Worm (Caenorhabditis elegans) whole organism, L4 larva: ENCODE data around the gene C01G10.7.

Experiments
- D1046.2 ChIP-seq: fragments of 200-800 bp; sonication (Bioruptor generic); IDR thresholded peaks from 2 replicates; pipeline ENCODE4 v1.3.6; 2022; ENCODE audit warnings: missing genetic modification characterization, missing compliant biosample characterization
- F37D6.2 ChIP-seq: sonication (generic microtip); optimal IDR thresholded peaks from 2 replicates; lab custom pipeline; 2016; ENCODE audit warnings: mild to moderate bottlenecking, missing genetic modification characterization, missing compliant biosample characterization
- T20F7.1 ChIP-seq: fragments of 200-800 bp; sonication (Bioruptor generic); optimal IDR thresholded peaks from 2 replicates; lab custom pipeline; 2018; ENCODE audit warnings: mild to moderate bottlenecking, missing genetic modification characterization, missing compliant biosample characterization
- Y5F2A.4 ChIP-seq: fragments of 200-800 bp; sonication (Bioruptor generic); optimal IDR thresholded peaks from 2 replicates; lab custom pipeline; 2018; ENCODE audit warnings: mild to moderate bottlenecking, missing genetic modification characterization, missing compliant biosample characterization
- aly-2 ChIP-seq: sonication (generic microtip); optimal IDR thresholded peaks from 2 replicates; lab custom pipeline; 2018; ENCODE audit warnings: missing biosample characterization, missing genetic modification characterization
- ceh-62 ChIP-seq: sonication (generic microtip); optimal IDR thresholded peaks from 2 replicates; lab custom pipeline; 2017; ENCODE audit warnings: missing biosample characterization, missing genetic modification characterization
- ceh-82 ChIP-seq: sonication (generic microtip); optimal IDR thresholded peaks from 2 replicates; lab custom pipeline; 2017; ENCODE audit warnings: missing biosample characterization, missing genetic modification characterization
- cey-2 ChIP-seq: sonication (generic microtip); optimal IDR thresholded peaks from 3 replicates; lab custom pipeline; 2017; ENCODE audit warnings: missing genetic modification characterization, mild to moderate bottlenecking, missing compliant biosample characterization, antibody characterized with exemption, borderline replicate concordance; ENCODE audit not compliant: insufficient read depth
- daf-12 ChIP-seq: fragments of 150-350 bp; optimal IDR thresholded peaks from 2 replicates; lab custom pipeline; 2014; ENCODE audit warnings: missing biosample characterization, missing genetic modification reagents, missing genetic modification characterization
- daf-16 ChIP-seq, 3 experiments: sonication (generic microtip); optimal IDR thresholded peaks; 2 replicates each; lab custom pipeline; 2016 to 2017; ENCODE audit warnings: missing genetic modification characterization in 3 of 3, missing genetic modification reagents in 3 of 3, mild to moderate bottlenecking in 2 of 3, missing compliant biosample characterization in 2 of 3, missing biosample characterization in 1 of 3, moderate library complexity in 1 of 3
- dmd-6 ChIP-seq: fragments of 200-800 bp; sonication (Bioruptor generic); IDR thresholded peaks from 2 replicates; pipeline ENCODE4 v1.3.6; 2022; ENCODE audit warnings: missing genetic modification reagents, missing genetic modification characterization, missing compliant biosample characterization
- fkh-10 ChIP-seq: fragments of 150-350 bp; optimal IDR thresholded peaks from 2 replicates; lab custom pipeline; 2014; ENCODE audit warnings: missing biosample characterization, missing genetic modification reagents, missing genetic modification characterization
- hif-1 ChIP-seq, 2 experiments: sonication (generic microtip); optimal IDR thresholded peaks; 2 replicates each; lab custom pipeline; 2016 to 2017; ENCODE audit warnings: missing compliant biosample characterization in 2 of 2, missing genetic modification characterization in 2 of 2, missing genetic modification reagents in 2 of 2, missing genotype in 2 of 2, mild to moderate bottlenecking in 1 of 2
- jun-1 ChIP-seq: fragments of 150-350 bp; optimal IDR thresholded peaks from 2 replicates; lab custom pipeline; 2014; ENCODE audit warnings: missing biosample characterization, missing genetic modification reagents, missing genetic modification characterization
- lin-29 ChIP-seq: fragments of 200-800 bp; sonication (Bioruptor generic); IDR thresholded peaks from 2 replicates; pipeline ENCODE4 v1.3.6; 2022; ENCODE audit warnings: missing genetic modification reagents, missing genetic modification characterization, missing compliant biosample characterization
- madf-5 ChIP-seq, 2 experiments: fragments of 200-800 bp; sonication (Bioruptor generic); IDR thresholded peaks; 2 replicates each; pipeline ENCODE4 v1.3.6; 2022; ENCODE audit warnings: missing compliant biosample characterization in 2 of 2, missing genetic modification characterization in 2 of 2
- madf-9 ChIP-seq: fragments of 200-800 bp; sonication (Bioruptor generic); conservative IDR thresholded peaks from 2 replicates; pipeline ENCODE4 v1.3.6; 2022; ENCODE audit warnings: missing genetic modification reagents, missing genetic modification characterization, missing compliant biosample characterization
- nhr-102 ChIP-seq: sonication (generic microtip); optimal IDR thresholded peaks from 2 replicates; lab custom pipeline; 2016; ENCODE audit warnings: mild to moderate bottlenecking, missing genetic modification characterization, moderate library complexity, missing compliant biosample characterization
- nhr-11 ChIP-seq: fragments of 150-350 bp; optimal IDR thresholded peaks from 2 replicates; lab custom pipeline; 2014; ENCODE audit warnings: missing biosample characterization, missing genetic modification characterization
- nhr-25 ChIP-seq: sonication (generic microtip); optimal IDR thresholded peaks from 2 replicates; lab custom pipeline; 2017; ENCODE audit warnings: missing genetic modification characterization, mild to moderate bottlenecking, missing compliant biosample characterization, antibody characterized with exemption, moderate library complexity, borderline replicate concordance; ENCODE audit not compliant: insufficient read depth
- nhr-28 ChIP-seq: fragments of 150-350 bp; optimal IDR thresholded peaks from 2 replicates; lab custom pipeline; 2014; ENCODE audit warnings: missing biosample characterization, missing genetic modification characterization
- nhr-41 ChIP-seq: fragments of 200-800 bp; sonication (Bioruptor generic); IDR thresholded peaks from 2 replicates; pipeline ENCODE4 v1.3.6; 2022; ENCODE audit warnings: missing genetic modification reagents, missing genetic modification characterization, missing compliant biosample characterization
- nhr-42 ChIP-seq: fragments of 200-800 bp; sonication (Bioruptor generic); IDR thresholded peaks from 2 replicates; pipeline ENCODE4 v1.3.6; 2022; ENCODE audit warnings: missing genetic modification characterization, missing compliant biosample characterization
- nhr-48 ChIP-seq: sonication (generic microtip); optimal IDR thresholded peaks from 2 replicates; lab custom pipeline; 2016; ENCODE audit warnings: mild to moderate bottlenecking, missing genetic modification characterization, missing compliant biosample characterization
- nhr-6 ChIP-seq: fragments of 150-350 bp; optimal IDR thresholded peaks from 2 replicates; lab custom pipeline; 2014; ENCODE audit warnings: missing biosample characterization, missing genetic modification characterization
- pha-4 ChIP-seq, 2 experiments: fragments of 150-350 bp in 1 of 2; fragments of 200-800 bp in 1 of 2; sonication (Bioruptor generic) in 1 of 2; IDR thresholded peaks in 1 of 2; optimal IDR thresholded peaks in 1 of 2; 2 replicates each; pipeline versions ENCODE4 v1.3.6 to Lab custom; 2014 to 2022; ENCODE audit warnings: missing genetic modification characterization in 2 of 2, missing genetic modification reagents in 2 of 2, missing biosample characterization in 1 of 2, missing compliant biosample characterization in 1 of 2
- php-3 ChIP-seq: fragments of 200-800 bp; sonication (Bioruptor generic); IDR thresholded peaks from 2 replicates; pipeline ENCODE4 v1.3.6; 2022; ENCODE audit warnings: missing genetic modification reagents, missing genetic modification characterization, missing compliant biosample characterization
- pqm-1 ChIP-seq: sonication (generic microtip); optimal IDR thresholded peaks from 2 replicates; lab custom pipeline; 2017; ENCODE audit warnings: missing biosample characterization, missing genetic modification characterization
- spr-3 ChIP-seq: fragments of 200-800 bp; sonication (Bioruptor generic); optimal IDR thresholded peaks from 2 replicates; lab custom pipeline; 2018; ENCODE audit warnings: mild to moderate bottlenecking, missing genetic modification characterization, missing compliant biosample characterization
- tag-97 ChIP-seq: fragments of 200-800 bp; sonication (Bioruptor generic); IDR thresholded peaks from 2 replicates; pipeline ENCODE4 v1.3.6; 2022; ENCODE audit warnings: missing genetic modification characterization, missing compliant biosample characterization

Gene C01G10.7

DNA sequence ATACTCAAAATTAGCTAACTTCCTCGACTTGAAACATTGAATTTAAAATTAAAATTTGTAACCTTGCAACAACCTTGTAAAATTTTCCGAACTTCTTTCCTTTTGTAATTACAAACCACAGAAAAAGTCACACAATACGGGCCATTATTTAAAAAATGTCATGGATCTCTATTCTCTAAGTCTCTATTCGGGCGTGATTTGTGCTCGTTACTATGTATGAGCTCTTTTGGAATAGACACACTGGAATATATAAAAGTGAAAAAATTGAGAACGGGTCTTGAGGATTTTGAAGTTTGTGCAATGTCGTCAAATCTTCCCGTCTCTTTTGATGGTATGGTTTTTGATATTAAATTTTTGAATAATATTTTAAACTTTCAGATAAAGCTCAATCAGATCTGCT lies 42.4 kb downstream of the C01G10.7 start, which contains the start of gene srr-7:
srr-7 (plus strand) TSS at position 301 of the 400 bp plus-strand sequence.
- TF ChIP-seq pqm-1 (tag; lab: Kevin White, UChicago) (no peak), ceh-82 (tag; lab: Kevin White, UChicago) (no peak), aly-2 (tag; lab: Kevin White, UChicago) (no peak), D1046.2 (GFP tag; lab: Robert Waterston, UW) (no peak)

DNA sequence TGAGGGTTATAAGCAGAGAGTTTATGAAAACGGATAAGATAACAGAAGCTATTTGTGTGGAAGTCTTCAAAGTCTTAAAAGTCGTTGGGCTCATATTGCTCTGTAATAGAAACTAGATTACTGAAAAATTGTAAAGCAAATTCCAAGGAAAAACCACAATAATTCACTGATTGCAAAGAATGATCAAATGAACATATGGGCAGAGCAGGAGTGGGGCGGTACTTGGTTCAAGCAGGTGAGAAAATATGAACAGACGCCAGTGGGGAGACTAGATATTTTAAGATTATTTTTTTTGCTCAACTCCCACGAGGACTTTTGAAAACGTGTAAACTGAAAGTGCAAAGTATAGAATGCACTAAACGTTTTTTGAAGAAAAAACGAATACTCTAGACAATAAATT lies 46.9 kb downstream of the C01G10.7 start, which contains the start of gene str-171:
str-171 (minus strand) TSS at position 101 of the 400 bp plus-strand sequence.
- TF ChIP-seq F37D6.2 (tag; lab: Kevin White, UChicago) (no peak), daf-12 (tag; lab: Kevin White, UChicago) (no peak), hif-1 (tag; optimal IDR thresholded peaks at IDR 0.05; lab: Kevin White, UChicago) (no peak), daf-16 (GFP tag; optimal IDR thresholded peaks at IDR 0.05; lab: Kevin White, UChicago) (no peak), daf-16 (tag; optimal IDR thresholded peaks at IDR 0.05; lab: Kevin White, UChicago) (no peak), fkh-10 (GFP tag; lab: Kevin White, UChicago) (no peak), jun-1 (tag; lab: Kevin White, UChicago) (no peak), T20F7.1 (GFP tag; lab: Kevin White, UChicago) (no peak), tag-97 (GFP tag; lab: Robert Waterston, UW) (no peak), nhr-42 (GFP tag; lab: Robert Waterston, UW) (no peak), nhr-25 (tag; lab: Kevin White, UChicago) (no peak), php-3 (GFP tag; lab: Robert Waterston, UW) (no peak), nhr-11 (no peak), nhr-48 (no peak), lin-29 (GFP tag; lab: Robert Waterston, UW) (no peak), cey-2 (no peak), aly-2 (tag; lab: Kevin White, UChicago) (no peak), nhr-102 (no peak), madf-5 (GFP tag; IDR thresholded peaks at IDR 0.05; lab: Robert Waterston, UW) (no peak), ceh-62 (no peak)

DNA sequence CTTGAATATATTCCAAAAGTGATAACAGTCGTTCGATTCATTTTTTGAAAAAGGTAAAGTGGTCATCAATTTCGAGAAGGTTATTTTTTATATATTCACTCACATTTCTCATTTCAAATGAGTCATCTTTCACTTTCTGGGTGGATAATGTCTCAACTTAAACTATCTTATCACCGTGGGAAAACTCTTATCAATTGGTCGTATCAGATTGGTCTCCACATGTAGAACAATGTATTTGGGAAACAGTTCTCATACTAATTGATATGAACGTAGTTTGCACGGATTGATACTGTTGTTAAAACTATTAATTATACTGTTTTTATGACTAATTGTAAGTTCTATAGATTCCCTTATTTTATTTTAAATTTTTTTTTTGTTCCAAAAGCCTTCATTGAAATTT lies 48.3 kb downstream of the C01G10.7 start:
- TF ChIP-seq Y5F2A.4 (GFP tag; lab: Kevin White, UChicago) (no peak), daf-16 (GFP tag; optimal IDR thresholded peaks at IDR 0.05; lab: Kevin White, UChicago) (no peak), daf-16 (tag; optimal IDR thresholded peaks at IDR 0.05; lab: Kevin White, UChicago) (peak; percentile 25), nhr-28 (tag; lab: Kevin White, UChicago) (peak; percentile 36), nhr-6 (peak; percentile 8), spr-3 (GFP tag; lab: Kevin White, UChicago) (no peak), nhr-41 (GFP tag; lab: Robert Waterston, UW) (no peak), madf-9 (GFP tag; lab: Robert Waterston, UW) (no peak), dmd-6 (GFP tag; lab: Robert Waterston, UW) (peak; percentile 16; the same call in 1 of the 2 replicates), pha-4 (GFP tag; IDR thresholded peaks at IDR 0.05; lab: Robert Waterston, UW) (no peak), pha-4 (tag; optimal IDR thresholded peaks at IDR 0.05; lab: Kevin White, UChicago) (no peak)
